Worm (Caenorhabditis elegans): ENCODE results near the gene acbp-6.

- TF ChIP-seq lin-13 (tag; optimal IDR thresholded peaks at IDR 0.05) (no peak), flh-1 (GFP tag; optimal IDR thresholded peaks at IDR 0.05) (no peak), pha-4 (tag; optimal IDR thresholded peaks at IDR 0.05) (no peak), snpc-4 (tag; optimal IDR thresholded peaks at IDR 0.05) (no peak), unc-39 (tag; optimal IDR thresholded peaks at IDR 0.05) (no peak), lsy-2 (tag; optimal IDR thresholded peaks at IDR 0.05) (no peak), ces-1 (GFP tag; optimal IDR thresholded peaks at IDR 0.05) (no peak), elt-3 (tag; optimal IDR thresholded peaks at IDR 0.05) (no peak), nhr-28 (tag; optimal IDR thresholded peaks at IDR 0.05) (no peak)
Measured at ce11 chrII:11966602-11967001, 6.9 kb downstream of the acbp-6 start, which contains the start of gene rab-7.
